Worm (Caenorhabditis elegans) whole organism, late embryonic: ENCODE measurements around the gene kin-24.

Source experiments
- K09A11.1 ChIP-seq: sonication (generic microtip); optimal IDR thresholded peaks from 2 replicates; lab custom pipeline; 2017; ENCODE audit warnings: antibody characterized with exemption, mild to moderate bottlenecking, missing genetic modification characterization, missing compliant biosample characterization; ENCODE audit not compliant: insufficient read depth
- Y22D7AL.16 ChIP-seq: sonication (generic microtip); optimal IDR thresholded peaks from 2 replicates; lab custom pipeline; 2016; ENCODE audit warnings: missing genetic modification characterization, missing compliant biosample characterization
- ahr-1 ChIP-seq: sonication (generic microtip); optimal IDR thresholded peaks from 2 replicates; lab custom pipeline; 2016; ENCODE audit warnings: missing genetic modification characterization, missing compliant biosample characterization
- ama-1 ChIP-seq: fragments of 150-350 bp; optimal IDR thresholded peaks from 2 replicates; lab custom pipeline; 2014
- ceh-14 ChIP-seq: sonication (generic microtip); optimal IDR thresholded peaks from 2 replicates; lab custom pipeline; 2016; ENCODE audit warnings: missing genotype, missing genetic modification characterization, missing compliant biosample characterization
- ceh-19 ChIP-seq: fragments of 200-800 bp; sonication (Bioruptor generic); optimal IDR thresholded peaks from 2 replicates; lab custom pipeline; 2018; ENCODE audit warnings: mild to moderate bottlenecking, missing genetic modification characterization, missing compliant biosample characterization
- ceh-2 ChIP-seq: sonication (generic microtip); optimal IDR thresholded peaks from 2 replicates; lab custom pipeline; 2016; ENCODE audit warnings: missing genotype, missing genetic modification characterization, missing compliant biosample characterization
- ceh-22 ChIP-seq: sonication (generic microtip); optimal IDR thresholded peaks from 2 replicates; lab custom pipeline; 2017; ENCODE audit warnings: missing biosample characterization, missing genetic modification characterization
- ceh-31 ChIP-seq: sonication (generic microtip); optimal IDR thresholded peaks from 2 replicates; lab custom pipeline; 2016; ENCODE audit warnings: missing genetic modification characterization, missing compliant biosample characterization
- ceh-34 ChIP-seq: sonication (generic microtip); optimal IDR thresholded peaks from 2 replicates; lab custom pipeline; 2016; ENCODE audit warnings: mild to moderate bottlenecking, missing genetic modification characterization, missing compliant biosample characterization
- ceh-45 ChIP-seq: fragments of 200-800 bp; sonication (Bioruptor generic); IDR thresholded peaks from 2 replicates; pipeline ENCODE4 v1.3.6; 2022; ENCODE audit warnings: missing genetic modification reagents, missing genetic modification characterization, missing compliant biosample characterization
- ceh-48 ChIP-seq: sonication (generic microtip); optimal IDR thresholded peaks from 2 replicates; lab custom pipeline; 2016; ENCODE audit warnings: missing genetic modification characterization, inconsistent platforms, missing compliant biosample characterization
- ceh-6 ChIP-seq: fragments of 200-800 bp; sonication (Bioruptor generic); optimal IDR thresholded peaks from 2 replicates; lab custom pipeline; 2018; ENCODE audit warnings: mild to moderate bottlenecking, missing genetic modification characterization, missing compliant biosample characterization
- ceh-9 ChIP-seq: sonication (generic microtip); optimal IDR thresholded peaks from 2 replicates; lab custom pipeline; 2016; ENCODE audit warnings: mild to moderate bottlenecking, missing genetic modification characterization, inconsistent platforms, missing compliant biosample characterization
- dmd-4 ChIP-seq: sonication (generic microtip); optimal IDR thresholded peaks from 2 replicates; lab custom pipeline; 2016; ENCODE audit warnings: borderline replicate concordance, missing genetic modification characterization, missing compliant biosample characterization
- elt-2 ChIP-seq: sonication (generic microtip); optimal IDR thresholded peaks from 2 replicates; lab custom pipeline; 2016; ENCODE audit warnings: missing genetic modification reagents, missing genetic modification characterization, missing compliant biosample characterization
- elt-4 ChIP-seq: sonication (generic microtip); optimal IDR thresholded peaks from 2 replicates; lab custom pipeline; 2016; ENCODE audit warnings: missing genetic modification characterization, missing compliant biosample characterization
- eyg-1 ChIP-seq: sonication (generic microtip); optimal IDR thresholded peaks from 2 replicates; lab custom pipeline; 2016; ENCODE audit warnings: missing genotype, missing genetic modification characterization, missing compliant biosample characterization
- fax-1 ChIP-seq: sonication (generic microtip); optimal IDR thresholded peaks from 2 replicates; lab custom pipeline; 2016; ENCODE audit warnings: missing genotype, missing genetic modification characterization, missing compliant biosample characterization
- fkh-6 ChIP-seq: sonication (generic microtip); optimal IDR thresholded peaks from 2 replicates; lab custom pipeline; 2016; ENCODE audit warnings: missing genetic modification characterization, missing compliant biosample characterization
- gmeb-2 ChIP-seq: sonication (generic microtip); optimal IDR thresholded peaks from 2 replicates; lab custom pipeline; 2016; ENCODE audit warnings: missing genetic modification characterization, inconsistent platforms, missing compliant biosample characterization
- hlh-13 ChIP-seq: fragments of 200-800 bp; sonication (Bioruptor generic); optimal IDR thresholded peaks from 2 replicates; lab custom pipeline; 2018; ENCODE audit warnings: mild to moderate bottlenecking, missing genetic modification characterization, missing compliant biosample characterization
- hlh-30 ChIP-seq: sonication (generic microtip); optimal IDR thresholded peaks from 2 replicates; lab custom pipeline; 2017; ENCODE audit warnings: antibody characterized with exemption, missing genetic modification characterization, missing compliant biosample characterization; ENCODE audit not compliant: insufficient read depth
- hlh-8 ChIP-seq: sonication (generic microtip); optimal IDR thresholded peaks from 2 replicates; lab custom pipeline; 2016; ENCODE audit warnings: missing genotype, missing genetic modification characterization, missing compliant biosample characterization
- lin-11 ChIP-seq: fragments of 200-800 bp; sonication (Bioruptor generic); optimal IDR thresholded peaks from 2 replicates; lab custom pipeline; 2018; ENCODE audit warnings: mild to moderate bottlenecking, missing genetic modification characterization, missing compliant biosample characterization
- madf-2 ChIP-seq: sonication (generic microtip); optimal IDR thresholded peaks from 2 replicates; lab custom pipeline; 2017; ENCODE audit warnings: missing genetic modification characterization, missing compliant biosample characterization
- mec-3 ChIP-seq: sonication (generic microtip); optimal IDR thresholded peaks from 2 replicates; lab custom pipeline; 2016; ENCODE audit warnings: borderline replicate concordance, missing genetic modification characterization, missing compliant biosample characterization
- nhr-11 ChIP-seq: fragments of 150-350 bp; optimal IDR thresholded peaks from 2 replicates; lab custom pipeline; 2014; ENCODE audit warnings: missing biosample characterization, missing genetic modification characterization
- nhr-232 ChIP-seq: sonication (generic microtip); optimal IDR thresholded peaks from 2 replicates; lab custom pipeline; 2016; ENCODE audit warnings: missing genetic modification characterization, missing compliant biosample characterization
- pag-3 ChIP-seq: sonication (generic microtip); optimal IDR thresholded peaks from 2 replicates; lab custom pipeline; 2016; ENCODE audit warnings: missing compliant biosample characterization, missing genetic modification characterization, borderline replicate concordance
- pax-1 ChIP-seq: fragments of 150-350 bp; optimal IDR thresholded peaks from 2 replicates; lab custom pipeline; 2014; ENCODE audit warnings: missing biosample characterization, missing genetic modification characterization
- pros-1 ChIP-seq: fragments of 150-350 bp; optimal IDR thresholded peaks from 2 replicates; lab custom pipeline; 2014; ENCODE audit warnings: missing biosample characterization, missing genetic modification reagents, missing genetic modification characterization
- ref-2 ChIP-seq: sonication (generic microtip); optimal IDR thresholded peaks from 2 replicates; lab custom pipeline; 2016; ENCODE audit warnings: missing genetic modification characterization, missing compliant biosample characterization
- rnt-1 ChIP-seq: sonication (generic microtip); optimal IDR thresholded peaks from 2 replicates; lab custom pipeline; 2016; ENCODE audit warnings: missing genetic modification characterization, missing compliant biosample characterization
- sdc-2 ChIP-seq: sonication (generic microtip); optimal IDR thresholded peaks from 2 replicates; lab custom pipeline; 2016; ENCODE audit warnings: missing genotype, missing genetic modification characterization, missing compliant biosample characterization
- tbx-2 ChIP-seq: sonication (generic microtip); optimal IDR thresholded peaks from 2 replicates; lab custom pipeline; 2016; ENCODE audit warnings: missing genetic modification characterization, missing compliant biosample characterization
- tbx-7 ChIP-seq: sonication (generic microtip); optimal IDR thresholded peaks from 2 replicates; lab custom pipeline; 2016; ENCODE audit warnings: missing genotype, missing genetic modification characterization, missing compliant biosample characterization
- ttx-3 ChIP-seq: sonication (generic microtip); optimal IDR thresholded peaks from 2 replicates; lab custom pipeline; 2016; ENCODE audit warnings: missing genetic modification reagents, missing genetic modification characterization, missing compliant biosample characterization
- unc-42 ChIP-seq: sonication (generic microtip); optimal IDR thresholded peaks from 2 replicates; lab custom pipeline; 2016; ENCODE audit warnings: missing genotype, missing genetic modification characterization, missing compliant biosample characterization
- unc-55 ChIP-seq: sonication (generic microtip); optimal IDR thresholded peaks from 2 replicates; lab custom pipeline; 2017; ENCODE audit warnings: missing biosample characterization, missing genetic modification reagents, missing genetic modification characterization
- ztf-16 ChIP-seq: sonication (generic microtip); optimal IDR thresholded peaks from 2 replicates; lab custom pipeline; 2017; ENCODE audit warnings: missing genetic modification characterization, missing compliant biosample characterization

kin-24 gene

DNA sequence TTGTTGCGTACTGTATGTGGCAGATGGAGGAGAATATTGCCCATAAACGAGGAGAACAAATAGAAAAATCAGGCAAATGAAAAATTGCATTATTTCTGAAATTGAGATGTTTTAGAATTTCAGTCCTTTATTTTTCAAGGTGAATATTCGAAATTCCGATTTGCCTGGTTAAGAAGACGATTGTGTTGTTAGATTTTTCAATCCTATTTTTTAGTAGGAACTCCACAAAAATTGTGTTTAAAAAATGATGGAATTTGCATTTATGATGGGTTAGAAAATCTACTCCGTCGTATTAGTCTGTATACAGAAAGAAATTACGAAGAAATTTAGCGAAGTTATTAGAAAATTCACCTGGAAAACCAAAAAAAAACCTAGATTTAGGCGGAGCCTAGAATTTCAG, 25.5 kb downstream of the kin-24 start, which contains the start of gene egl-20:
Gene egl-20 (minus strand): TSS at position 101 of the 400 bp plus-strand sequence.
- TF ChIP-seq ceh-45 (GFP tag; lab: Robert Waterston, UW): no peak
- no peak for TF ChIP-seq hlh-30 (tag; lab: Kevin White, UChicago)
- TF ChIP-seq Y22D7AL.16 (tag; lab: Kevin White, UChicago): no peak
- TF ChIP-seq pax-1 (tag; lab: Kevin White, UChicago): no peak
- no peak for TF ChIP-seq nhr-11 (tag; lab: Kevin White, UChicago)
- TF ChIP-seq ceh-22 (tag; lab: Kevin White, UChicago): no peak
- TF ChIP-seq eyg-1 (tag; lab: Kevin White, UChicago): no peak
- no peak for TF ChIP-seq ceh-19 (GFP tag; lab: Kevin White, UChicago)
- no peak for TF ChIP-seq ceh-2 (tag; lab: Kevin White, UChicago)
- no peak for TF ChIP-seq gmeb-2 (tag; lab: Kevin White, UChicago)

ce11 chrIV:9811487-9811886, 29.4 kb downstream of the kin-24 start:
- TF ChIP-seq K09A11.1 (tag; lab: Kevin White, UChicago): no peak
- no peak for TF ChIP-seq dmd-4 (tag; lab: Kevin White, UChicago)
- TF ChIP-seq ceh-31 (tag; lab: Kevin White, UChicago): no peak
- TF ChIP-seq ceh-2 (tag; lab: Kevin White, UChicago): no peak
- no peak for TF ChIP-seq ceh-14 (tag; lab: Kevin White, UChicago)
- no peak for TF ChIP-seq nhr-232 (tag; lab: Kevin White, UChicago)
- TF ChIP-seq tbx-7 (tag; lab: Kevin White, UChicago): no peak
- TF ChIP-seq unc-55: no peak
- no peak for TF ChIP-seq ceh-6

DNA sequence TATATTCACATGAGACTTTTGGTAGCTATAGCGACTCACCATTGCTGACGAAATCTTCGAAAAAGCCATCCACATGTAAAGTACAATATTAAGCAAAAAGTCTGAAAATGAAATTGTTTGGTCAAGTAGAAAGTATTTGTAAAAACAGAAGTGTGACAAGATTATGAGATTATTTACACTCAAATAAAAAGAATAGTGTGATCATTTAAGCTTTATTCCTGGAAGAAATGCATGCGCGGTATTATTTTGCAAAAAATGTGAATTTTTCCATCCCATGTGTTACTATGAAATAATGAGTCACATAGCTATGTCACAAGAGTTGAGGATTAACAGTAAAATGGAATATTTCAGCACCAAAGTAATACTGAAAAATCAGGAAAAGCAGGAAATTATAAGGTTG, 30.3 kb downstream of the kin-24 start, which contains the start of gene dct-15:
Gene dct-15 (minus strand): TSS at position 101 of the 400 bp plus-strand sequence.
- TF ChIP-seq hlh-8 (tag; lab: Kevin White, UChicago) (no peak), fax-1 (tag; lab: Kevin White, UChicago) (no peak), ceh-48 (tag; lab: Kevin White, UChicago) (no peak), unc-55 (no peak)
- TF ChIP-seq, all 69 proteins: peak for 0

ce11 chrIV:9803544-9803943, 37.3 kb downstream of the kin-24 start:
- peak; percentile 6 for TF ChIP-seq unc-42 (tag; lab: Kevin White, UChicago)
- no peak for TF ChIP-seq pros-1 (tag; lab: Kevin White, UChicago)

DNA sequence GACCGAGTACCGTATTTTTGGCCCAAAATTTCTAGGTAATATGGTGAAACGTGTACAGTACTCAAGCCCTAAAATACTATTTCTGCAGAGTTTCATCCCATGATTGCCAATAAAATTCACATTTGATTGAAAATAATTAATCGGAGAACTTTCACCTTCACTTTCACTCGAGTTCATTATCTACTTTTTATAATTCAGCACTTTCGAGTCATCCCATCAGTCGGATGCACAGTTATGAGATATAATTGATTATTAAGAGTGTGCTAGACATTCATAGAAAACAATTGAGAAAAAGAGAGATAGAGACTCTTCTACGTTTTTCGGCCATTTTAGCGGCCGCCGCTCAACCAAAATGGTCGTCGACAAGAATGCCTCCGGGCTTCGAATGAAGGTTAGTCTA, 38.2 kb downstream of the kin-24 start, which contains the start of gene fat-3:
Gene fat-3 (plus strand): TSS at position 313 of the 400 bp plus-strand sequence.
- TF ChIP-seq ztf-16 (tag; lab: Kevin White, UChicago): no peak
- TF ChIP-seq ttx-3: no peak

DNA sequence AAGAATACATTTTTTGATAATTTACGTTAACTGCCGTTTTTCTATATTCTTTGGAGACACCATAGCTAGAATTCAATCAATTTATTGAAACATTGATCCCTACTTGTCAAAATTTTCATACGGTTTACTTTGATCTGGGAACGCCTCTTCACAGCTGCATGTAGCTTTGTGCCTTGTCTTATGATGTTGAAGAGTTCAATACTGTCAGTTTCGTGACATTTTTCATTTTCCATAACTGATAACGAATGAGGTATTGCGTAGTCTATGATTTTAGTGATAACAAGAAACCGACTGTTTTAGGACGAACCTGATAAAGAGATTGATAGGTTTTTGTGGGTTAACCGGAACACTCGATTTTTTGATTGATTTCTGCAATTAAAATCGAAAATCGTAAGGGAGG, 39.5 kb downstream of the kin-24 start:
- TF ChIP-seq ceh-22 (tag; lab: Kevin White, UChicago): no peak
- no peak for TF ChIP-seq pros-1 (tag; lab: Kevin White, UChicago)
- peak; percentile 94 for TF ChIP-seq elt-2 (tag; lab: Kevin White, UChicago)
- TF ChIP-seq fkh-6: no peak
- no peak for TF ChIP-seq tbx-2 (tag; lab: Kevin White, UChicago)
- no peak for TF ChIP-seq lin-11 (tag; lab: Kevin White, UChicago)

DNA sequence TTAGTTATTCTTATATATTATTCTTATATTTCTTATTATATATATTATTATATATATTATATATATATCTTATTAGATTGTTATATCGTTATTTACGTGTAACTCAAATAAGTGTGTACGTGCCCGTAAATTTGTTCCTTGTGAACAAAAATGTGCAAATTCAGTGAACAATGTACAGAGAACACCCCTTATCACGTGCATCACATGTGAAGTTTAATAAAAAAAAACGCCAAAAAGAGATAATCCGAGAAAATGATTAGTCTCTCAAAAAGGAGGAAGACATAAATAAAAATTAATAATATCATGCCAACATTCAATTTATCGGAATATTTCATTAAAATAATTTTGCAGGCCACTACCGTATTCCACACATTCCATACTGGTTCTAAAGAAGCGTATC, 41.2 kb downstream of the kin-24 start:
- TF ChIP-seq ceh-9 (tag; lab: Kevin White, UChicago) (no peak), ahr-1 (no peak), mec-3 (tag; lab: Kevin White, UChicago) (no peak), hlh-13 (GFP tag; lab: Kevin White, UChicago) (no peak), rnt-1 (tag; lab: Kevin White, UChicago) (no peak), pag-3 (tag; lab: Kevin White, UChicago) (no peak), elt-4 (no peak), ceh-22 (tag; lab: Kevin White, UChicago) (no peak), sdc-2 (tag; lab: Kevin White, UChicago) (no peak), ceh-34 (tag; lab: Kevin White, UChicago) (no peak), eyg-1 (tag; lab: Kevin White, UChicago) (no peak), unc-42 (tag; lab: Kevin White, UChicago) (no peak), madf-2 (tag; lab: Kevin White, UChicago) (no peak), ref-2 (tag; lab: Kevin White, UChicago) (no peak), ceh-6 (no peak), ama-1 (lab: Kevin White, UChicago) (no peak), ttx-3 (no peak)
- TF ChIP-seq, all 69 proteins: peak for 0
